Worm (Caenorhabditis elegans): ENCODE measurements around the gene slc-36.5.

The slc-36.5 gene

ce11 chrII:6829108-6829507 is 47.7 kb downstream of the slc-36.5 start (continued):
- TF ChIP-seq skn-1 (tag; optimal IDR thresholded peaks at IDR 0.05): no peak
- peak; percentile 51 for TF ChIP-seq pqm-1 (tag; optimal IDR thresholded peaks at IDR 0.05)
- no peak for TF ChIP-seq ceh-82 (tag; optimal IDR thresholded peaks at IDR 0.05)
- TF ChIP-seq unc-39 (tag; optimal IDR thresholded peaks at IDR 0.05): no peak
- TF ChIP-seq ceh-28 (tag; optimal IDR thresholded peaks at IDR 0.05): no peak
- TF ChIP-seq R02D3.7 (tag; optimal IDR thresholded peaks at IDR 0.05): no peak
- no peak for TF ChIP-seq nhr-11 (tag; optimal IDR thresholded peaks at IDR 0.05)
- TF ChIP-seq pha-4 (tag; optimal IDR thresholded peaks at IDR 0.05): peak; percentile 74
- no peak for TF ChIP-seq snpc-4 (tag; optimal IDR thresholded peaks at IDR 0.05)
- TF ChIP-seq elt-3 (tag; optimal IDR thresholded peaks at IDR 0.05): peak in 1 of 3 experiments; percentile 74
- no peak for TF ChIP-seq nhr-28 (tag; optimal IDR thresholded peaks at IDR 0.05)
- TF ChIP-seq ceh-9 (tag; optimal IDR thresholded peaks at IDR 0.05): no peak
- TF ChIP-seq ceh-16 (tag; optimal IDR thresholded peaks at IDR 0.05): no peak
- TF ChIP-seq ZK546.5 (tag; optimal IDR thresholded peaks at IDR 0.05): no peak

- peak; percentile 55 for TF ChIP-seq lin-39 (tag; optimal IDR thresholded peaks at IDR 0.05)
- peak; percentile 2 for TF ChIP-seq pqm-1 (tag; optimal IDR thresholded peaks at IDR 0.05)
- peak; percentile 57 for TF ChIP-seq tbx-2 (tag; optimal IDR thresholded peaks at IDR 0.05)
- peak; percentile 41 for TF ChIP-seq pha-4 (tag; optimal IDR thresholded peaks at IDR 0.05)
- no peak for TF ChIP-seq fkh-2 (tag; optimal IDR thresholded peaks at IDR 0.05)
- peak; percentile 4 for TF ChIP-seq egl-5 (tag; optimal IDR thresholded peaks at IDR 0.05)
- TF ChIP-seq lin-15B (tag; optimal IDR thresholded peaks at IDR 0.05): no peak
- no peak for TF ChIP-seq ztf-11 (tag; optimal IDR thresholded peaks at IDR 0.05)
These were observed 48.6 kb downstream of the slc-36.5 start for ce11 chrII:6828073-6828900.

- peak; percentile 61 for TF ChIP-seq nfya-1 (tag; optimal IDR thresholded peaks at IDR 0.05; ENCODE audit: insufficient read depth)
- no peak for TF ChIP-seq aly-2 (tag; optimal IDR thresholded peaks at IDR 0.05)
- TF ChIP-seq nhr-25 (tag; optimal IDR thresholded peaks at IDR 0.05): peak; percentile 58
- TF ChIP-seq pha-4 (tag; optimal IDR thresholded peaks at IDR 0.05): peak; percentile 54
- peak; percentile 35 for TF ChIP-seq elt-1 (tag; optimal IDR thresholded peaks at IDR 0.05)
- no peak for TF ChIP-seq skn-1 (tag; optimal IDR thresholded peaks at IDR 0.05)
- peak; percentile 43 for TF ChIP-seq nhr-43 (tag; optimal IDR thresholded peaks at IDR 0.05; ENCODE audit: poor library complexity, severe bottlenecking)
- TF ChIP-seq jun-1 (tag; optimal IDR thresholded peaks at IDR 0.05): peak; percentile 53
- peak in 1 of 3 experiments; percentile 34 for TF ChIP-seq elt-3 (tag; optimal IDR thresholded peaks at IDR 0.05)
- TF ChIP-seq elt-2 (tag; optimal IDR thresholded peaks at IDR 0.05): peak; percentile 34
- TF ChIP-seq nhr-237 (tag; optimal IDR thresholded peaks at IDR 0.05): no peak
- peak; percentile 25 for TF ChIP-seq snpc-4 (tag; optimal IDR thresholded peaks at IDR 0.05)
- TF ChIP-seq nhr-23 (tag; optimal IDR thresholded peaks at IDR 0.05): peak; percentile 68
- TF ChIP-seq egl-5 (tag; optimal IDR thresholded peaks at IDR 0.05): no peak
- TF ChIP-seq egl-27 (tag; optimal IDR thresholded peaks at IDR 0.05): peak; percentile 52
- TF ChIP-seq lsy-12 (tag; optimal IDR thresholded peaks at IDR 0.05): no peak
- TF ChIP-seq ceh-28 (tag; optimal IDR thresholded peaks at IDR 0.05): no peak
- TF ChIP-seq lin-39 (tag; optimal IDR thresholded peaks at IDR 0.05): peak; percentile 78
- peak; percentile 14 for TF ChIP-seq sea-2 (GFP tag; optimal IDR thresholded peaks at IDR 0.05)
- TF ChIP-seq zag-1 (tag; optimal IDR thresholded peaks at IDR 0.05): no peak
- TF ChIP-seq unc-62 (GFP tag; optimal IDR thresholded peaks at IDR 0.05): peak; percentile 35
- TF ChIP-seq R02D3.7 (tag; optimal IDR thresholded peaks at IDR 0.05): no peak
These were observed 49.5 kb downstream of the slc-36.5 start for ce11 chrII:6827388-6827787.

ce11 chrII:6826726-6827125 is 50.1 kb downstream of the slc-36.5 start:
- TF ChIP-seq snpc-4 (tag; optimal IDR thresholded peaks at IDR 0.05) (no peak), nhr-25 (tag; optimal IDR thresholded peaks at IDR 0.05) (peak; percentile 37), fkh-10 (GFP tag; optimal IDR thresholded peaks at IDR 0.05) (no peak), nhr-76 (tag; optimal IDR thresholded peaks at IDR 0.05) (no peak), R02D3.7 (tag; optimal IDR thresholded peaks at IDR 0.05) (no peak), nhr-28 (tag; optimal IDR thresholded peaks at IDR 0.05) (no peak), jun-1 (tag; optimal IDR thresholded peaks at IDR 0.05) (peak; percentile 38), nfya-1 (tag; optimal IDR thresholded peaks at IDR 0.05; ENCODE audit: insufficient read depth) (peak; percentile 61), hmg-11 (tag; optimal IDR thresholded peaks at IDR 0.05) (no peak), pha-4 (tag; optimal IDR thresholded peaks at IDR 0.05) (peak; percentile 55), elt-2 (tag; optimal IDR thresholded peaks at IDR 0.05) (peak; percentile 81), unc-62 (GFP tag; optimal IDR thresholded peaks at IDR 0.05) (peak; percentile 55), aly-2 (tag; optimal IDR thresholded peaks at IDR 0.05) (no peak)

All from whole organism, L3 larva.